Comparison of ENCODE assay signal across 3 worm cellular contexts in the genomic region with DNA sequence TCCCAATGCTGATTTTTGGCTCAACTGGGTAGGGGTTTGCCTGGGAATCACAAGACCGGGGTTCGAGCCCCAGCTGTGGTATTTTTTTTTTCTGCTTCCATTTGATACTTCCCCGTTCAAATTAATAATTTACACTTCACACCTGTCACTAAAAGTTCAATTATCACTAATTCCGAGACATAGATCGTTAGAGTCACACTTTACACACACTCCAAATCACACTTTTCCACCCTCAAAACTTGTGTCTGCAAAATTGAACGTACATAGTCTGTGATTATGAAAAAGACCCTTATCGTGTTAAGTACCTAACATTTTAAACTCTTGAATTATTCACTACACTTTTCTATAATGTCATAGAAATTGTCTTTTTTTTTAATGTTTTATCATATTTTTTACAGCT.
TF ChIP-seq lines count a peak whose summit lies in the region.

No protein-coding gene starts in this region.

TF ChIP-seq in whole organism, L3 larva, 47 proteins besides CTCF, POLR2A, EP300 and RAD21:
- TF ChIP-seq fkh-10 (GFP tag; optimal IDR thresholded peaks at IDR 0.05; lab: Kevin White, UChicago) (no peak), nhr-77 (tag; optimal IDR thresholded peaks at IDR 0.05; lab: Kevin White, UChicago) (no peak), nhr-43 (tag; optimal IDR thresholded peaks at IDR 0.05; lab: Kevin White, UChicago; ENCODE audit: poor library complexity, severe bottlenecking) (no peak), nhr-76 (tag; optimal IDR thresholded peaks at IDR 0.05; lab: Kevin White, UChicago) (no peak), pqm-1 (tag; optimal IDR thresholded peaks at IDR 0.05; lab: Kevin White, UChicago) (peak; percentile 7), hmg-11 (tag; optimal IDR thresholded peaks at IDR 0.05; lab: Kevin White, UChicago) (no peak), nhr-11 (tag; optimal IDR thresholded peaks at IDR 0.05; lab: Kevin White, UChicago) (no peak), ceh-16 (tag; optimal IDR thresholded peaks at IDR 0.05; lab: Kevin White, UChicago) (no peak), ZK546.5 (tag; optimal IDR thresholded peaks at IDR 0.05; lab: Kevin White, UChicago) (no peak), zag-1 (tag; optimal IDR thresholded peaks at IDR 0.05; lab: Kevin White, UChicago) (no peak), ceh-82 (tag; optimal IDR thresholded peaks at IDR 0.05; lab: Kevin White, UChicago) (no peak), elt-2 (tag; optimal IDR thresholded peaks at IDR 0.05; lab: Kevin White, UChicago) (peak; percentile 39)

TF ChIP-seq in whole organism, L4 larva, 104 proteins besides CTCF, POLR2A, EP300 and RAD21:
- TF ChIP-seq ceh-20 (GFP tag; IDR thresholded peaks at IDR 0.05; lab: Robert Waterston, UW), result no peak
- TF ChIP-seq lsy-2 (tag; optimal IDR thresholded peaks at IDR 0.05; lab: Kevin White, UChicago), result no peak
- TF ChIP-seq zip-11 (GFP tag; IDR thresholded peaks at IDR 0.05; lab: Robert Waterston, UW), result no peak
- peak; percentile 73 for TF ChIP-seq nhr-28 (tag; optimal IDR thresholded peaks at IDR 0.05; lab: Kevin White, UChicago)
- TF ChIP-seq vab-7 (GFP tag; IDR thresholded peaks at IDR 0.05; lab: Robert Waterston, UW), result no peak
- no peak for TF ChIP-seq Y75B8A.6 (GFP tag; IDR thresholded peaks at IDR 0.05; lab: Robert Waterston, UW)
- TF ChIP-seq Y5F2A.4 (GFP tag; optimal IDR thresholded peaks at IDR 0.05; lab: Kevin White, UChicago), result no peak
- TF ChIP-seq pqm-1 (tag; optimal IDR thresholded peaks at IDR 0.05; lab: Kevin White, UChicago), result peak; percentile 5
- peak; percentile 20 for TF ChIP-seq hlh-11 (tag; optimal IDR thresholded peaks at IDR 0.05; lab: Kevin White, UChicago)
- TF ChIP-seq ama-1 (optimal IDR thresholded peaks at IDR 0.05; lab: Kevin White, UChicago), result no peak
- TF ChIP-seq skn-1 (tag; optimal IDR thresholded peaks at IDR 0.05; lab: Kevin White, UChicago), result no peak
- TF ChIP-seq nhr-25 (tag; optimal IDR thresholded peaks at IDR 0.05; lab: Kevin White, UChicago; ENCODE audit: borderline replicate concordance, insufficient read depth), result no peak
- TF ChIP-seq dmd-8 (GFP tag; IDR thresholded peaks at IDR 0.05; lab: Robert Waterston, UW), result no peak
- TF ChIP-seq nhr-6 (tag; optimal IDR thresholded peaks at IDR 0.05; lab: Kevin White, UChicago), result no peak
- peak; percentile 35 for TF ChIP-seq hlh-30 (tag; optimal IDR thresholded peaks at IDR 0.05; lab: Kevin White, UChicago; ENCODE audit: insufficient read depth)
- peak; percentile 34 for TF ChIP-seq T20F7.1 (GFP tag; optimal IDR thresholded peaks at IDR 0.05; lab: Kevin White, UChicago)
- TF ChIP-seq dmd-6 (GFP tag; IDR thresholded peaks at IDR 0.05; lab: Robert Waterston, UW), result peak; percentile 77
- TF ChIP-seq T26A8.4 (GFP tag; IDR thresholded peaks at IDR 0.05; lab: Robert Waterston, UW), result no peak
- TF ChIP-seq ceh-28 (tag; optimal IDR thresholded peaks at IDR 0.05; lab: Kevin White, UChicago), result no peak
- no peak for TF ChIP-seq cey-2 (tag; optimal IDR thresholded peaks at IDR 0.05; lab: Kevin White, UChicago; ENCODE audit: borderline replicate concordance, insufficient read depth)
- TF ChIP-seq ceh-82 (tag; optimal IDR thresholded peaks at IDR 0.05; lab: Kevin White, UChicago), result no peak
- TF ChIP-seq aly-2 (tag; optimal IDR thresholded peaks at IDR 0.05; lab: Kevin White, UChicago), result no peak
- TF ChIP-seq lim-7 (GFP tag; IDR thresholded peaks at IDR 0.05; lab: Robert Waterston, UW), result no peak
- TF ChIP-seq nhr-237 (tag; optimal IDR thresholded peaks at IDR 0.05; lab: Kevin White, UChicago), result no peak
- TF ChIP-seq ZK546.5 (tag; optimal IDR thresholded peaks at IDR 0.05; lab: Kevin White, UChicago), result no peak
- TF ChIP-seq dpl-1 (GFP tag; optimal IDR thresholded peaks at IDR 0.05; lab: Kevin White, UChicago), result no peak
- no peak for TF ChIP-seq mes-2 (tag; optimal IDR thresholded peaks at IDR 0.05; lab: Kevin White, UChicago; ENCODE audit: poor library complexity, severe bottlenecking)
- TF ChIP-seq hif-1 (tag; optimal IDR thresholded peaks at IDR 0.05; lab: Kevin White, UChicago), result no peak
- no peak for TF ChIP-seq F49E8.2 (tag; optimal IDR thresholded peaks at IDR 0.05; lab: Kevin White, UChicago; ENCODE audit: borderline replicate concordance)
- TF ChIP-seq nhr-42 (GFP tag; IDR thresholded peaks at IDR 0.05; lab: Robert Waterston, UW), result no peak

TF ChIP-seq in whole organism, young adult, 124 proteins besides CTCF, POLR2A, EP300 and RAD21:
- TF ChIP-seq nhr-80 (tag; optimal IDR thresholded peaks at IDR 0.05; lab: Kevin White, UChicago), result peak; percentile 54
- peak; percentile 9 for TF ChIP-seq rpc-1 (optimal IDR thresholded peaks at IDR 0.05; lab: Kevin White, UChicago)
- TF ChIP-seq rpc-1 (tag; optimal IDR thresholded peaks at IDR 0.05; lab: Kevin White, UChicago), result peak; percentile 51
- TF ChIP-seq lsl-1 (GFP tag; optimal IDR thresholded peaks at IDR 0.05; lab: Kevin White, UChicago), result no peak
- TF ChIP-seq F23B12.7 (tag; optimal IDR thresholded peaks at IDR 0.05; lab: Kevin White, UChicago; ENCODE audit: insufficient read depth), result no peak
- no peak for TF ChIP-seq akir-1 (GFP tag; optimal IDR thresholded peaks at IDR 0.05; lab: Kevin White, UChicago)
- TF ChIP-seq B0035.1 (tag; optimal IDR thresholded peaks at IDR 0.05; lab: Kevin White, UChicago), result no peak
- peak; percentile 43 for TF ChIP-seq tbp1 (GFP tag; optimal IDR thresholded peaks at IDR 0.05; lab: Kevin White, UChicago)
- no peak for TF ChIP-seq rec-8 (tag; optimal IDR thresholded peaks at IDR 0.05; lab: Kevin White, UChicago)
TF ChIP-seq in whole organism, young adult: peak in this region for 3.
